Worm (Caenorhabditis elegans) whole organism, L3 larva: ENCODE results near the gene F43B10.1.

Experiments
- R02D3.7 ChIP-seq: fragments of 150-350 bp; optimal IDR thresholded peaks from 2 replicates; lab custom pipeline; 2014; ENCODE audit warnings: missing biosample characterization, missing genetic modification characterization
- ama-1 ChIP-seq: fragments of 150-350 bp; optimal IDR thresholded peaks from 2 replicates; lab custom pipeline; 2018
- ceh-16 ChIP-seq: sonication (generic microtip); optimal IDR thresholded peaks from 2 replicates; lab custom pipeline; 2017; ENCODE audit warnings: missing biosample characterization, missing genetic modification characterization
- ceh-28 ChIP-seq: fragments of 150-350 bp; optimal IDR thresholded peaks from 2 replicates; lab custom pipeline; 2014; ENCODE audit warnings: missing biosample characterization, missing genetic modification reagents, missing genetic modification characterization
- ceh-82 ChIP-seq: fragments of 150-350 bp; optimal IDR thresholded peaks from 2 replicates; lab custom pipeline; 2014; ENCODE audit warnings: missing biosample characterization, missing genetic modification characterization
- ceh-9 ChIP-seq: sonication (generic microtip); optimal IDR thresholded peaks from 2 replicates; lab custom pipeline; 2018; ENCODE audit warnings: missing biosample characterization, missing genetic modification characterization
- daf-12 ChIP-seq: fragments of 150-350 bp; optimal IDR thresholded peaks from 2 replicates; lab custom pipeline; 2014; ENCODE audit warnings: missing biosample characterization, missing genetic modification reagents, missing genetic modification characterization
- egl-5 ChIP-seq: fragments of 150-350 bp; optimal IDR thresholded peaks from 2 replicates; lab custom pipeline; 2017; ENCODE audit warnings: missing biosample characterization, missing genetic modification reagents, missing genetic modification characterization, inconsistent platforms
- elt-3 ChIP-seq, 3 experiments: fragments of 150-350 bp in 1 of 3; sonication (generic microtip) in 2 of 3; optimal IDR thresholded peaks; 2 replicates in 2 of 3; 4 replicates in 1 of 3; lab custom pipeline; 2014 to 2017; ENCODE audit warnings: missing biosample characterization in 3 of 3, missing genetic modification characterization in 3 of 3
- fkh-10 ChIP-seq: sonication (generic microtip); optimal IDR thresholded peaks from 2 replicates; lab custom pipeline; 2017; ENCODE audit warnings: missing biosample characterization, missing genetic modification reagents, missing genetic modification characterization
- fos-1 ChIP-seq: fragments of 150-350 bp; optimal IDR thresholded peaks from 2 replicates; lab custom pipeline; 2014; ENCODE audit warnings: missing biosample characterization, missing genetic modification characterization
- lin-15B ChIP-seq: fragments of 150-350 bp; optimal IDR thresholded peaks from 2 replicates; lab custom pipeline; 2014; ENCODE audit warnings: missing biosample characterization, missing genetic modification characterization
- nhr-11 ChIP-seq: fragments of 150-350 bp; optimal IDR thresholded peaks from 2 replicates; lab custom pipeline; 2014; ENCODE audit warnings: missing biosample characterization, missing genetic modification characterization
- nhr-12 ChIP-seq: fragments of 150-350 bp; optimal IDR thresholded peaks from 2 replicates; lab custom pipeline; 2014; ENCODE audit warnings: missing biosample characterization, missing genetic modification characterization
- nhr-77 ChIP-seq: fragments of 150-350 bp; optimal IDR thresholded peaks from 2 replicates; lab custom pipeline; 2014; ENCODE audit warnings: missing biosample characterization, missing genetic modification characterization
- skn-1 ChIP-seq: fragments of 150-350 bp; optimal IDR thresholded peaks from 2 replicates; lab custom pipeline; 2014; ENCODE audit warnings: missing biosample characterization, missing genetic modification characterization
- tbx-2 ChIP-seq: sonication (generic microtip); optimal IDR thresholded peaks from 2 replicates; lab custom pipeline; 2016; ENCODE audit warnings: mild to moderate bottlenecking, missing genetic modification characterization, missing compliant biosample characterization
- ztf-4 ChIP-seq: fragments of 150-350 bp; optimal IDR thresholded peaks from 2 replicates; lab custom pipeline; 2014; ENCODE audit warnings: missing biosample characterization, missing genetic modification characterization

F43B10.1 gene

ce11 chrX:16590230-16590629, 72.4 kb downstream of the F43B10.1 start:
- TF ChIP-seq ama-1, result no peak
- no peak for TF ChIP-seq ceh-82 (tag; lab: Kevin White, UChicago)
- TF ChIP-seq lin-15B, result no peak
- TF ChIP-seq fkh-10 (GFP tag; lab: Kevin White, UChicago), result no peak
- TF ChIP-seq daf-12 (tag; lab: Kevin White, UChicago), result no peak
- TF ChIP-seq ceh-16 (tag; lab: Kevin White, UChicago), result no peak
- no peak for TF ChIP-seq nhr-11 (tag; lab: Kevin White, UChicago)
- TF ChIP-seq elt-3 (tag; optimal IDR thresholded peaks at IDR 0.05; lab: Kevin White, UChicago), result no peak
- TF ChIP-seq skn-1 (tag; lab: Kevin White, UChicago), result no peak
- TF ChIP-seq nhr-77 (tag; lab: Kevin White, UChicago), result no peak
- TF ChIP-seq nhr-12 (tag; lab: Kevin White, UChicago), result no peak
- TF ChIP-seq tbx-2 (tag; lab: Kevin White, UChicago), result no peak
- TF ChIP-seq ceh-9, result no peak
- TF ChIP-seq fos-1 (tag; lab: Kevin White, UChicago), result no peak
- TF ChIP-seq ceh-28, result no peak
- TF ChIP-seq ztf-4 (tag; lab: Kevin White, UChicago), result no peak
- no peak for TF ChIP-seq egl-5

- TF ChIP-seq ceh-28, result no peak
- TF ChIP-seq R02D3.7 (tag; lab: Kevin White, UChicago), result no peak
- TF ChIP-seq fkh-10 (GFP tag; lab: Kevin White, UChicago), result peak; percentile 82
Observed at ce11 chrX:16588102-16588501, 74.5 kb downstream of the F43B10.1 start.
